Fruit fly (Drosophila melanogaster): Measurements from ENCODE around the gene Msp300.

dm6 chr2L:5254105-5254711, 153.5 kb downstream of the Msp300 start:
- TF ChIP-seq fd96Ca (GFP tag; IDR thresholded peaks at IDR 0.05): peak; percentile 76
- peak; percentile 35 for TF ChIP-seq EcR (GFP tag; optimal IDR thresholded peaks at IDR 0.05)
- peak; percentile 95 for TF ChIP-seq Snoo (tag; optimal IDR thresholded peaks at IDR 0.05)
- peak; percentile 76 for TF ChIP-seq CG12605 (GFP tag; IDR thresholded peaks at IDR 0.05)
- TF ChIP-seq CG15710 (tag; optimal IDR thresholded peaks at IDR 0.05): peak; percentile 93
- peak; percentile 94 for TF ChIP-seq CG17806 (tag; optimal IDR thresholded peaks at IDR 0.05)
